Worm (Caenorhabditis elegans) whole organism, young adult: ENCODE measurements around the gene F36H5.14.

Source experiments
- B0336.3 ChIP-seq: fragments of 200-800 bp; sonication (Bioruptor generic); IDR thresholded peaks from 2 replicates; pipeline ENCODE4 v1.3.6; 2022; ENCODE audit warnings: missing genetic modification characterization, missing compliant biosample characterization
- C17E4.6 ChIP-seq: fragments of 200-800 bp; sonication (Bioruptor generic); IDR thresholded peaks from 2 replicates; pipeline ENCODE4 v1.3.6; 2022; ENCODE audit warnings: missing genetic modification reagents, missing genetic modification characterization, missing compliant biosample characterization
- F22D6.2 ChIP-seq: sonication (generic microtip); optimal IDR thresholded peaks from 2 replicates; lab custom pipeline; 2016; ENCODE audit warnings: mild to moderate bottlenecking, missing genetic modification characterization, missing compliant biosample characterization
- F33H1.4 ChIP-seq: fragments of 200-800 bp; sonication (Bioruptor generic); IDR thresholded peaks from 2 replicates; pipeline ENCODE4 v1.3.6; 2022; ENCODE audit warnings: missing genetic modification reagents, missing genetic modification characterization, missing compliant biosample characterization
- F55B11.4 ChIP-seq: sonication (generic microtip); optimal IDR thresholded peaks from 2 replicates; lab custom pipeline; 2016; ENCODE audit warnings: missing compliant biosample characterization, missing genetic modification characterization, borderline replicate concordance; ENCODE audit not compliant: insufficient read depth
- F57C9.4 ChIP-seq: sonication (generic microtip); optimal IDR thresholded peaks from 2 replicates; lab custom pipeline; 2017; ENCODE audit warnings: mild to moderate bottlenecking, missing genetic modification characterization, missing compliant biosample characterization
- Y56A3A.18 ChIP-seq: fragments of 200-800 bp; sonication (Bioruptor generic); IDR thresholded peaks from 2 replicates; pipeline ENCODE4 v1.3.6; 2022; ENCODE audit warnings: missing genetic modification reagents, missing genetic modification characterization, missing compliant biosample characterization
- ama-1 ChIP-seq, 3 experiments: fragments of 150-350 bp in 1 of 3; sonication (generic microtip) in 2 of 3; optimal IDR thresholded peaks; 2 replicates each; lab custom pipeline; 2014 to 2018; ENCODE audit warnings: missing biosample characterization in 2 of 3, missing genetic modification characterization in 2 of 3, missing genetic modification reagents in 2 of 3
- athp-1 ChIP-seq: sonication (generic microtip); optimal IDR thresholded peaks from 2 replicates; lab custom pipeline; 2017; ENCODE audit warnings: mild to moderate bottlenecking, missing genetic modification characterization, missing compliant biosample characterization
- ccch-3 ChIP-seq: fragments of 200-800 bp; sonication (Bioruptor generic); optimal IDR thresholded peaks from 2 replicates; lab custom pipeline; 2018; ENCODE audit warnings: mild to moderate bottlenecking, missing genetic modification characterization, missing compliant biosample characterization
- cebp-2 ChIP-seq: fragments of 200-800 bp; sonication (Bioruptor generic); IDR thresholded peaks from 2 replicates; pipeline ENCODE4 v1.3.6; 2022; ENCODE audit warnings: missing genetic modification characterization, missing compliant biosample characterization
- ceh-40 ChIP-seq: fragments of 200-800 bp; sonication (Bioruptor generic); IDR thresholded peaks from 2 replicates; pipeline ENCODE4 v1.3.6; 2022; ENCODE audit warnings: missing genetic modification characterization, missing compliant biosample characterization
- ceh-91 ChIP-seq: fragments of 200-800 bp; sonication (Bioruptor generic); IDR thresholded peaks from 2 replicates; pipeline ENCODE4 v1.3.6; 2022; ENCODE audit warnings: missing genetic modification reagents, missing genetic modification characterization, missing compliant biosample characterization
- efl-1 ChIP-seq: fragments of 150-350 bp; optimal IDR thresholded peaks from 2 replicates; lab custom pipeline; 2014; ENCODE audit warnings: missing biosample characterization, missing genetic modification reagents, missing genetic modification characterization
- egrh-3 ChIP-seq: fragments of 200-800 bp; sonication (Bioruptor generic); IDR thresholded peaks from 2 replicates; pipeline ENCODE4 v1.3.6; 2022; ENCODE audit warnings: missing genetic modification reagents, missing genetic modification characterization, missing compliant biosample characterization
- hlh-12 ChIP-seq: sonication (generic microtip); optimal IDR thresholded peaks from 2 replicates; lab custom pipeline; 2016; ENCODE audit warnings: missing genetic modification characterization, missing compliant biosample characterization
- hmg-1.2 ChIP-seq: fragments of 200-800 bp; sonication (Bioruptor generic); IDR thresholded peaks from 2 replicates; pipeline ENCODE4 v1.3.6; 2022; ENCODE audit warnings: missing genetic modification reagents, missing genetic modification characterization, missing compliant biosample characterization
- hrde-1 ChIP-seq: sonication (generic microtip); optimal IDR thresholded peaks from 2 replicates; lab custom pipeline; 2016; ENCODE audit warnings: missing genetic modification characterization, mild to moderate bottlenecking, missing compliant biosample characterization, moderate library complexity, missing genotype, missing genetic modification reagents, borderline replicate concordance
- hsf-1 ChIP-seq: fragments of 200-800 bp; sonication (Bioruptor generic); IDR thresholded peaks from 2 replicates; pipeline ENCODE4 v1.3.6; 2022; ENCODE audit warnings: missing genetic modification reagents, missing genetic modification characterization, missing compliant biosample characterization
- let-526 ChIP-seq: fragments of 200-800 bp; sonication (Bioruptor generic); IDR thresholded peaks from 2 replicates; pipeline ENCODE4 v1.3.6; 2022; ENCODE audit warnings: missing genetic modification reagents, missing genetic modification characterization, missing compliant biosample characterization
- lsy-27 ChIP-seq: sonication (generic microtip); optimal IDR thresholded peaks from 2 replicates; lab custom pipeline; 2017; ENCODE audit warnings: missing genetic modification characterization, mild to moderate bottlenecking, missing compliant biosample characterization, antibody characterized with exemption, missing genotype, borderline replicate concordance; ENCODE audit not compliant: insufficient read depth
- mcd-1 ChIP-seq: fragments of 200-800 bp; sonication (Bioruptor generic); IDR thresholded peaks from 2 replicates; pipeline ENCODE4 v1.3.6; 2022; ENCODE audit warnings: missing genetic modification reagents, missing genetic modification characterization, missing compliant biosample characterization
- mel-28 ChIP-seq: sonication (generic microtip); optimal IDR thresholded peaks from 2 replicates; lab custom pipeline; 2016; ENCODE audit warnings: borderline replicate concordance, mild to moderate bottlenecking, missing genetic modification characterization, missing compliant biosample characterization
- nfya-2 ChIP-seq: fragments of 200-800 bp; sonication (Bioruptor generic); IDR thresholded peaks from 2 replicates; pipeline ENCODE4 v1.3.6; 2022; ENCODE audit warnings: missing genetic modification reagents, missing genetic modification characterization, missing compliant biosample characterization
- nfyb-1 ChIP-seq: fragments of 200-800 bp; sonication (Bioruptor generic); IDR thresholded peaks from 2 replicates; pipeline ENCODE4 v1.3.6; 2022; ENCODE audit warnings: missing genetic modification reagents, missing genetic modification characterization, missing compliant biosample characterization
- nhr-179 ChIP-seq: sonication (generic microtip); optimal IDR thresholded peaks from 2 replicates; lab custom pipeline; 2016; ENCODE audit warnings: mild to moderate bottlenecking, missing genetic modification characterization, missing compliant biosample characterization
- pbrm-1 ChIP-seq: fragments of 200-800 bp; sonication (Bioruptor generic); IDR thresholded peaks from 2 replicates; pipeline ENCODE4 v1.3.6; 2022; ENCODE audit warnings: missing genetic modification reagents, missing genetic modification characterization, missing compliant biosample characterization
- rec-8 ChIP-seq, 2 experiments: sonication (generic microtip); optimal IDR thresholded peaks; 2 replicates each; lab custom pipeline; 2016; ENCODE audit warnings: mild to moderate bottlenecking in 2 of 2, missing genetic modification characterization in 2 of 2, missing genetic modification reagents in 2 of 2, missing genotype in 2 of 2, missing biosample characterization in 1 of 2, missing compliant biosample characterization in 1 of 2, moderate library complexity in 1 of 2
- sdz-38 ChIP-seq: sonication (generic microtip); optimal IDR thresholded peaks from 2 replicates; lab custom pipeline; 2016; ENCODE audit warnings: missing genotype, missing genetic modification characterization, missing compliant biosample characterization
- snpc-1.3 ChIP-seq: sonication (generic microtip); optimal IDR thresholded peaks from 2 replicates; lab custom pipeline; 2017; ENCODE audit warnings: missing genetic modification characterization, mild to moderate bottlenecking, missing compliant biosample characterization, antibody characterized with exemption, moderate library complexity, missing genotype, missing genetic modification reagents; ENCODE audit not compliant: insufficient read depth
- snpc-4 ChIP-seq, 5 experiments: fragments of 150-350 bp in 1 of 5; sonication (generic microtip) in 4 of 5; optimal IDR thresholded peaks; 2 replicates each; lab custom pipeline; 2014 to 2018; ENCODE audit warnings: missing genetic modification characterization in 5 of 5, missing biosample characterization in 3 of 5, antibody characterized with exemption in 2 of 5, mild to moderate bottlenecking in 2 of 5, missing compliant biosample characterization in 2 of 5, missing genotype in 2 of 5, moderate library complexity in 2 of 5, missing genetic modification reagents in 1 of 5
- tbx-9 ChIP-seq: sonication (generic microtip); optimal IDR thresholded peaks from 2 replicates; lab custom pipeline; 2016; ENCODE audit warnings: borderline replicate concordance, missing genetic modification characterization, inconsistent platforms, missing compliant biosample characterization
- xnd-1 ChIP-seq: sonication (generic microtip); optimal IDR thresholded peaks from 2 replicates; lab custom pipeline; 2016; ENCODE audit warnings: missing genotype, missing genetic modification reagents, missing genetic modification characterization, missing compliant biosample characterization
- ztf-18 ChIP-seq: sonication (generic microtip); optimal IDR thresholded peaks from 2 replicates; lab custom pipeline; 2016; ENCODE audit warnings: missing genotype, mild to moderate bottlenecking, missing genetic modification characterization, missing compliant biosample characterization
- ztf-3 ChIP-seq: fragments of 200-800 bp; sonication (Bioruptor generic); optimal IDR thresholded peaks from 2 replicates; lab custom pipeline; 2018; ENCODE audit warnings: mild to moderate bottlenecking, missing genetic modification characterization, missing compliant biosample characterization

Gene F36H5.14

DNA sequence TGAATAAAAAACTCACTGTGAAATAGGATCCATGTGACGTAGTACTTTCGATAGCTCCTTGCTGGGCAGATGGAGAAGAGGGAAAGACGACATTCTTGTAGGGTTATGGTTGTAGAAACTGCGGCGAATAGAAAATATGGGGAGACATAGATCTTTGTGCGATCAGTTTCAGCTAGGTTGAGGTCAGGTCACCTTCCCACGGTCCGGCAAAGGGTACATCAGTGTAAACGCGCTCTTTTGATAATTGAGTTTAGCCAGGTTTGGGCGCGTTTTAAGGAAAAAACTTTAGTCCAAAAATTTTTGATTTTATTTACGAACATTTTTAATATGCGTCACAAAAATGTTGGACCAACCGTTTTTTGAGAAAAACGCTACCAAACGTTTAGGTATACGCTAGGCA, 19.3 kb upstream of the F36H5.14 start, which contains the start of gene F36H5.17:
Gene F36H5.17 (minus strand): TSS at position 101 of the 400 bp plus-strand sequence.
- TF ChIP-seq xnd-1 (no peak), nhr-179 (tag; lab: Kevin White, UChicago) (no peak), hrde-1 (tag; lab: Kevin White, UChicago) (no peak), C17E4.6 (GFP tag; lab: Robert Waterston, UW) (no peak), hmg-1.2 (GFP tag; lab: Robert Waterston, UW) (no peak), efl-1 (GFP tag; lab: Kevin White, UChicago) (no peak), hlh-12 (no peak), ama-1 (optimal IDR thresholded peaks at IDR 0.05; lab: Kevin White, UChicago) (no peak), ama-1 (GFP tag; optimal IDR thresholded peaks at IDR 0.05; lab: Kevin White, UChicago) (no peak), lsy-27 (tag; lab: Kevin White, UChicago) (no peak), hsf-1 (GFP tag; lab: Robert Waterston, UW) (no peak), egrh-3 (GFP tag; lab: Robert Waterston, UW) (no peak), ceh-40 (GFP tag; lab: Robert Waterston, UW) (no peak)

DNA sequence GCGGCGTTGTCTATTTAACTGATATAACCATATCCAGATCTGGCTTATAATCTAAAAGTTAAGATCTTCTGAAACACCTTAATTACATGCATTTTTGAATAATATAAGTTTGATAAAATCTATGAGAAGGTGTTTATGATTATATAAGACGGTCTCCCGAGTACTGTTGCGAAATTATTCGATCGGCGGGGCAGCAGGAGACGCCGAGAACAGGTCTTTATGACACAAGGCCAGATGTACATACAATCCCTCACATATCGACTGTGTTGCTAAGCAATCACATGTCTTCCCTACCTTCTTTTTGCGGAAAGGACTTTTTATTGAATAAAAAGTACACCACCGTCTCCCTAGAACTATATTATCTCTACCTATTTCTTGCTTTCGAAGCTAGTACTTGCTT, 18.8 kb upstream of the F36H5.14 start, which contains the start of gene fbxb-53:
Gene fbxb-53 (plus strand): TSS at position 301 of the 400 bp plus-strand sequence.
- TF ChIP-seq ceh-91 (GFP tag; lab: Robert Waterston, UW) (no peak), ztf-3 (GFP tag; lab: Kevin White, UChicago) (no peak), athp-1 (tag; lab: Kevin White, UChicago) (no peak), F55B11.4 (tag; lab: Kevin White, UChicago) (no peak)

DNA sequence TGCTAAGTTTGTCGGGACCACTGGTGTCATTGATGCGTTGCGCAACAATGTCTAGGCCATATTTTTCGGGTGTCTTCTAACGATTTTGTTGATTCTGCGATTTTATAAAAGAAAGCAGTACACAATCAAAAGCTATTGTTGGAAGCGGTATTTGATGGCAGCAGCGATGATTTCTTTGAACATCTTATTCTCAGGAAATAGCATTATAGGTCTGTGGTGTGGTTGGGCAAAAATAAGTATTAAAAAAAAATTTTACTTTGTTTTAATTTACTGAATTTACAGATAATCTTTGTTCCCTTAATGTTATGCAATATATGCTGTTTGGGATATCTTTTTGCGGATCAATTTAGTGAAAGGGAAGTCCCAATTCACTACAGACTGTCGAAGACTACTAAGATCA, 18.3 kb upstream of the F36H5.14 start, which contains the start of gene F36H5.10:
Gene F36H5.10 (plus strand): TSS at position 301 of the 400 bp plus-strand sequence.
- TF ChIP-seq ztf-18 (no peak), B0336.3 (GFP tag; lab: Robert Waterston, UW) (no peak), mcd-1 (GFP tag; lab: Robert Waterston, UW) (no peak), pbrm-1 (GFP tag; lab: Robert Waterston, UW) (no peak), nfyb-1 (GFP tag; lab: Robert Waterston, UW) (no peak), Y56A3A.18 (GFP tag; lab: Robert Waterston, UW) (no peak), snpc-1.3 (no peak), rec-8 (tag; optimal IDR thresholded peaks at IDR 0.05; lab: Kevin White, UChicago) (no peak), ccch-3 (GFP tag; lab: Kevin White, UChicago) (no peak), tbx-9 (no peak), nfya-2 (no peak), sdz-38 (tag; lab: Kevin White, UChicago) (no peak), F22D6.2 (tag; lab: Kevin White, UChicago) (no peak), mel-28 (tag; lab: Kevin White, UChicago) (no peak), cebp-2 (no peak), snpc-4 (GFP tag; optimal IDR thresholded peaks at IDR 0.05; lab: Kevin White, UChicago) (no peak), snpc-4 (tag; optimal IDR thresholded peaks at IDR 0.05; lab: Kevin White, UChicago) (no peak), hrde-1 (tag; lab: Kevin White, UChicago) (no peak), let-526 (GFP tag; lab: Robert Waterston, UW) (no peak), F33H1.4 (no peak), F57C9.4 (tag; lab: Kevin White, UChicago) (no peak)
